Fruit fly (Drosophila melanogaster) whole organism, embryonic: ENCODE results near the gene CG33306.

Experiments
- Ada2b ChIP-seq: fragments of 200-800 bp; sonication (Bioruptor generic); IDR thresholded peaks from 2 replicates; pipeline ENCODE4 v1.3.6; 2022; ENCODE audit warnings: missing biosample characterization, missing genetic modification characterization
- Atf3 ChIP-seq: fragments of 200-800 bp; sonication (Bioruptor generic); optimal IDR thresholded peaks from 3 replicates; lab custom pipeline; 2016; ENCODE audit warnings: missing biosample characterization, missing genetic modification characterization
- Atf6 ChIP-seq: fragments of 200-800 bp; sonication (Bioruptor generic); IDR thresholded peaks from 2 replicates; pipeline ENCODE4 v1.3.6; 2022; ENCODE audit warnings: missing biosample characterization, missing genetic modification characterization
- Awh ChIP-seq: fragments of 200-800 bp; sonication (Bioruptor generic); IDR thresholded peaks from 2 replicates; pipeline ENCODE4, ENCODE4 v1.3.6; 2022; ENCODE audit warnings: missing biosample characterization, missing genetic modification characterization
- BEAF-32 ChIP-seq: fragments of 200-800 bp; sonication (Bioruptor generic); optimal IDR thresholded peaks from 3 replicates; lab custom pipeline; 2017; ENCODE audit warnings: missing biosample characterization, missing genetic modification characterization, mild to moderate bottlenecking, moderate library complexity, missing genetic modification reagents
- BtbVII ChIP-seq: fragments of 200-800 bp; sonication (Bioruptor generic); optimal IDR thresholded peaks from 3 replicates; lab custom pipeline; 2017; ENCODE audit warnings: missing biosample characterization, mild to moderate bottlenecking, missing genetic modification characterization
- C15 ChIP-seq: fragments of 200-800 bp; sonication (Bioruptor generic); IDR thresholded peaks from 3 replicates; pipeline ENCODE4 v1.3.6; 2022; ENCODE audit warnings: missing biosample characterization, missing genetic modification characterization
- CG10274 ChIP-seq: fragments of 200-800 bp; sonication (Bioruptor generic); optimal IDR thresholded peaks from 3 replicates; lab custom pipeline; 2017; ENCODE audit warnings: missing biosample characterization, mild to moderate bottlenecking, missing genetic modification characterization
- CG12659 ChIP-seq: fragments of 200-800 bp; sonication (Bioruptor generic); optimal IDR thresholded peaks from 3 replicates; lab custom pipeline; 2017; ENCODE audit warnings: mild to moderate bottlenecking, missing biosample characterization, missing genetic modification reagents, missing genetic modification characterization
- CG12942 ChIP-seq: fragments of 200-800 bp; sonication (Bioruptor generic); optimal IDR thresholded peaks from 3 replicates; lab custom pipeline; 2016; ENCODE audit warnings: missing biosample characterization, missing genetic modification characterization
- CG15514 ChIP-seq: fragments of 200-800 bp; sonication (Bioruptor generic); optimal IDR thresholded peaks from 3 replicates; lab custom pipeline; 2017; ENCODE audit warnings: missing biosample characterization, missing genetic modification characterization, mild to moderate bottlenecking, moderate library complexity, missing genetic modification reagents
- CG18599 ChIP-seq: fragments of 200-800 bp; sonication (Bioruptor generic); optimal IDR thresholded peaks from 3 replicates; lab custom pipeline; 2017; ENCODE audit warnings: missing biosample characterization, missing genetic modification characterization, mild to moderate bottlenecking, moderate library complexity, missing genetic modification reagents
- CG2120 ChIP-seq: fragments of 200-800 bp; sonication (Bioruptor generic); optimal IDR thresholded peaks from 3 replicates; lab custom pipeline; 2016; ENCODE audit warnings: missing biosample characterization, missing genetic modification characterization
- CG2202 ChIP-seq: fragments of 200-800 bp; sonication (Bioruptor generic); optimal IDR thresholded peaks from 2 replicates; lab custom pipeline; 2018; ENCODE audit warnings: missing biosample characterization, mild to moderate bottlenecking, missing genetic modification characterization
- CG32532 ChIP-seq: fragments of 200-800 bp; sonication (Bioruptor generic); IDR thresholded peaks from 2 replicates; pipeline ENCODE4 v1.3.6; 2022; ENCODE audit warnings: missing biosample characterization, missing genetic modification characterization
- CG3281 ChIP-seq: fragments of 200-800 bp; sonication (Bioruptor generic); optimal IDR thresholded peaks from 3 replicates; lab custom pipeline; 2017; ENCODE audit warnings: missing biosample characterization, mild to moderate bottlenecking, missing genetic modification characterization
- CG33213 ChIP-seq: fragments of 200-800 bp; sonication (Bioruptor generic); optimal IDR thresholded peaks from 3 replicates; lab custom pipeline; 2016; ENCODE audit warnings: missing biosample characterization, missing genetic modification characterization
- CG6272 ChIP-seq: fragments of 200-800 bp; sonication (Bioruptor generic); IDR thresholded peaks from 2 replicates; pipeline ENCODE4 v1.3.6; 2022; ENCODE audit warnings: missing biosample characterization, missing genetic modification characterization
- CG9215 ChIP-seq: fragments of 200-800 bp; sonication (Bioruptor generic); IDR thresholded peaks from 2 replicates; pipeline ENCODE4 v1.3.6; 2022; ENCODE audit warnings: missing biosample characterization, missing genetic modification characterization
- CTCF ChIP-seq: fragments of 200-800 bp; sonication (Bioruptor generic); optimal IDR thresholded peaks from 2 replicates; lab custom pipeline; 2017; ENCODE audit warnings: missing biosample characterization, mild to moderate bottlenecking, missing genetic modification characterization, moderate library complexity
- Camta ChIP-seq: fragments of 200-800 bp; sonication (Bioruptor generic); optimal IDR thresholded peaks from 2 replicates; lab custom pipeline; 2016; ENCODE audit warnings: missing biosample characterization, missing genetic modification characterization
- Dll ChIP-seq: fragments of 200-800 bp; sonication (Bioruptor generic); IDR thresholded peaks from 4 replicates; pipeline ENCODE4 v1.3.6; 2022; ENCODE audit warnings: missing biosample characterization, missing genetic modification characterization; ENCODE audit not compliant: partially characterized antibody
- Doc2 ChIP-seq: fragments of 200-800 bp; sonication (Bioruptor generic); IDR thresholded peaks from 2 replicates; pipeline ENCODE4 v1.3.6; 2022; ENCODE audit warnings: missing biosample characterization, missing genetic modification characterization
- HmgZ ChIP-seq: fragments of 200-800 bp; sonication (Bioruptor generic); optimal IDR thresholded peaks from 2 replicates; lab custom pipeline; 2018; ENCODE audit warnings: missing biosample characterization, mild to moderate bottlenecking, missing genetic modification characterization
- Hmr ChIP-seq: fragments of 200-800 bp; sonication (Bioruptor generic); optimal IDR thresholded peaks from 3 replicates; lab custom pipeline; 2017; ENCODE audit warnings: mild to moderate bottlenecking, missing biosample characterization, missing genetic modification reagents, missing genetic modification characterization
- Hr78 ChIP-seq, 2 experiments: fragments of 200-800 bp in 1 of 2; fragments of >200 bp in 1 of 2; sonication (Bioruptor generic) in 1 of 2; optimal IDR thresholded peaks; 2 replicates each; lab custom pipeline; 2017 to 2019; ENCODE audit warnings: missing biosample characterization in 2 of 2, missing genetic modification characterization in 2 of 2, mild to moderate bottlenecking in 1 of 2, moderate library complexity in 1 of 2
- Mad ChIP-seq: fragments of 200-800 bp; sonication (Bioruptor generic); optimal IDR thresholded peaks from 2 replicates; lab custom pipeline; 2016; ENCODE audit warnings: missing biosample characterization, missing genetic modification characterization
- NC2α ChIP-seq: fragments of 200-800 bp; sonication (Bioruptor generic); optimal IDR thresholded peaks from 2 replicates; lab custom pipeline; 2016; ENCODE audit warnings: missing biosample characterization, missing genetic modification characterization
- Pdp1 ChIP-seq, 2 experiments: fragments of 200-800 bp; sonication (Bioruptor generic); optimal IDR thresholded peaks; 3 replicates each; lab custom pipeline; 2016; ENCODE audit warnings: missing biosample characterization in 2 of 2, missing genetic modification characterization in 2 of 2, mild to moderate bottlenecking in 1 of 2, moderate library complexity in 1 of 2
- Sin3A ChIP-seq: fragments of >200 bp; optimal IDR thresholded peaks from 2 replicates; lab custom pipeline; 2018
- bcd ChIP-seq: fragments of 200-800 bp; sonication (Bioruptor generic); optimal IDR thresholded peaks from 2 replicates; lab custom pipeline; 2017; ENCODE audit warnings: missing biosample characterization, mild to moderate bottlenecking, missing genetic modification characterization
- bigmax ChIP-seq: fragments of 200-800 bp; sonication (Bioruptor generic); optimal IDR thresholded peaks from 2 replicates; lab custom pipeline; 2018; ENCODE audit warnings: missing biosample characterization, mild to moderate bottlenecking, missing genetic modification characterization
- caup ChIP-seq: fragments of 200-800 bp; sonication (Bioruptor generic); optimal IDR thresholded peaks from 3 replicates; lab custom pipeline; 2017; ENCODE audit warnings: missing biosample characterization, mild to moderate bottlenecking, missing genetic modification characterization, moderate library complexity; ENCODE audit not compliant: severe bottlenecking
- disco-r ChIP-seq: fragments of 200-800 bp; sonication (Bioruptor generic); optimal IDR thresholded peaks from 2 replicates; lab custom pipeline; 2016; ENCODE audit warnings: missing biosample characterization, missing genetic modification characterization
- esg ChIP-seq: fragments of 200-800 bp; sonication (Bioruptor generic); conservative IDR thresholded peaks from 2 replicates; pipeline ENCODE4 v1.3.6; 2022; ENCODE audit warnings: missing biosample characterization, missing genetic modification characterization
- fd64A ChIP-seq: fragments of 200-800 bp; sonication (Bioruptor generic); optimal IDR thresholded peaks from 3 replicates; lab custom pipeline; 2018; ENCODE audit warnings: missing biosample characterization, mild to moderate bottlenecking, missing genetic modification characterization
- fd96Cb ChIP-seq: fragments of 200-800 bp; sonication (Bioruptor generic); optimal IDR thresholded peaks from 2 replicates; lab custom pipeline; 2018; ENCODE audit warnings: missing biosample characterization, mild to moderate bottlenecking, missing genetic modification characterization, moderate library complexity
- gem ChIP-seq: fragments of 200-800 bp; sonication (Bioruptor generic); optimal IDR thresholded peaks from 2 replicates; lab custom pipeline; 2019; ENCODE audit warnings: missing biosample characterization, mild to moderate bottlenecking, missing genetic modification characterization, moderate library complexity
- ken ChIP-seq: fragments of 200-800 bp; sonication (Bioruptor generic); IDR thresholded peaks from 3 replicates; pipeline ENCODE4 v1.3.6; 2022; ENCODE audit warnings: missing biosample characterization, missing genetic modification characterization
- maf-S ChIP-seq: fragments of 200-800 bp; sonication (Bioruptor generic); optimal IDR thresholded peaks from 2 replicates; lab custom pipeline; 2016; ENCODE audit warnings: missing biosample characterization, missing genetic modification characterization
- mam ChIP-seq: fragments of 200-800 bp; sonication (Bioruptor generic); optimal IDR thresholded peaks from 3 replicates; lab custom pipeline; 2016; ENCODE audit warnings: missing biosample characterization, missing genetic modification characterization
- mirr ChIP-seq: fragments of 200-800 bp; sonication (Bioruptor generic); optimal IDR thresholded peaks from 3 replicates; lab custom pipeline; 2018; ENCODE audit warnings: missing biosample characterization, mild to moderate bottlenecking, missing genetic modification characterization
- peb ChIP-seq: fragments of 200-800 bp; sonication (Bioruptor generic); IDR thresholded peaks from 2 replicates; pipeline ENCODE4 v1.3.6; 2022; ENCODE audit warnings: missing biosample characterization, missing genetic modification characterization
- pho ChIP-seq: fragments of 200-800 bp; sonication (Bioruptor generic); optimal IDR thresholded peaks from 2 replicates; lab custom pipeline; 2016; ENCODE audit warnings: missing biosample characterization, missing genetic modification characterization
- scrt ChIP-seq: fragments of 200-800 bp; sonication (Bioruptor generic); optimal IDR thresholded peaks from 2 replicates; lab custom pipeline; 2018; ENCODE audit warnings: missing biosample characterization, mild to moderate bottlenecking, missing genetic modification characterization, moderate library complexity
- sd ChIP-seq: fragments of 200-800 bp; sonication (Bioruptor generic); optimal IDR thresholded peaks from 3 replicates; lab custom pipeline; 2018; ENCODE audit warnings: missing biosample characterization, mild to moderate bottlenecking, missing genetic modification characterization, moderate library complexity
- sens ChIP-seq: fragments of 200-800 bp; sonication (Bioruptor generic); peaks from one replicate; lab custom pipeline; 2016; ENCODE audit warnings: missing biosample characterization, missing genetic modification characterization
- sim ChIP-seq: fragments of 200-800 bp; sonication (Bioruptor generic); IDR thresholded peaks from 2 replicates; pipeline ENCODE4 v1.3.6; 2022; ENCODE audit warnings: missing biosample characterization, missing genetic modification characterization
- sob ChIP-seq: fragments of 200-800 bp; sonication (Bioruptor generic); IDR thresholded peaks from 2 replicates; pipeline ENCODE4 v1.3.6; 2022; ENCODE audit warnings: missing biosample characterization, missing genetic modification characterization
- trem ChIP-seq: fragments of 200-800 bp; optimal IDR thresholded peaks from 3 replicates; lab custom pipeline; 2019; ENCODE audit warnings: missing biosample characterization, mild to moderate bottlenecking, missing genetic modification characterization, moderate library complexity
- tx ChIP-seq: fragments of 200-800 bp; sonication (Bioruptor generic); optimal IDR thresholded peaks from 2 replicates; lab custom pipeline; 2016; ENCODE audit warnings: missing biosample characterization, missing genetic modification characterization
- zen2 ChIP-seq: fragments of 200-800 bp; sonication (Bioruptor generic); IDR thresholded peaks from 3 replicates; pipeline ENCODE4 v1.3.6; 2022; ENCODE audit warnings: missing biosample characterization, missing genetic modification characterization; ENCODE audit not compliant: partially characterized antibody

Gene CG33306

DNA sequence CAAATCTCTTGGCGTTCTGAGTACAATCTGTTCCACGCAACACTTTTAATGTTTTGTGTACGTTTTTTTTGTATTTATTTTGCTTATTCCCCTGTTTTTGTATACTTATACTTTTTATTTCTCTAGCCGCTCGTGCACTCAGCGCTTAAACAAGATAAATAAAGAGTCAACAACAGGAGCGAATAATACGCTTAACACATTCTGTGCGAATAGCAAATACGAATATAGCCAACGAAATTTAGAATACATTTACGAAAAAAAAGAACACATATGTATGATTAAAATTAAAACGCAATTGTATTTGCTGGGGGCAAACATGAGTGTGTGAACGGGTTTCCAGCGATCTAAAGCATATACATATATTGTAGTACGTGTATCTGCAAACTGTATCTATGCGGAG is 38.4 kb upstream of the CG33306 start (continued):
- TF ChIP-seq CG3281 (peak; percentile 71), CG12659 (peak; percentile 21), Dll (GFP tag; lab: Robert Waterston, UW) (no peak), Atf3 (GFP tag; lab: Kevin White, UChicago) (no peak), bigmax (GFP tag; lab: Kevin White, UChicago) (no peak), fd96Cb (tag; lab: Kevin White, UChicago) (no peak), Doc2 (no peak), caup (GFP tag; lab: Kevin White, UChicago) (peak; percentile 32), peb (GFP tag; lab: Robert Waterston, UW) (no peak), CG15514 (peak; percentile 45), CG12942 (GFP tag; lab: Kevin White, UChicago) (no peak), NC2α (no peak), disco-r (GFP tag; lab: Kevin White, UChicago) (peak; percentile 42), fd64A (no peak), CG9215 (GFP tag; lab: Robert Waterston, UW) (no peak), CG33213 (GFP tag; lab: Kevin White, UChicago) (no peak), Awh (GFP tag; lab: Robert Waterston, UW) (no peak), HmgZ (tag; lab: Kevin White, UChicago) (no peak), Mad (GFP tag; lab: Kevin White, UChicago) (no peak), pho (GFP tag; lab: Kevin White, UChicago) (peak; percentile 39), sd (tag; lab: Kevin White, UChicago) (peak; percentile 61), BtbVII (GFP tag; lab: Kevin White, UChicago) (peak; percentile 48), CG32532 (GFP tag; lab: Robert Waterston, UW) (no peak), Atf6 (GFP tag; lab: Robert Waterston, UW) (peak; percentile 28; the same call in 1 of the 2 replicates), CG6272 (GFP tag; lab: Robert Waterston, UW) (no peak), bcd (GFP tag; lab: Kevin White, UChicago) (peak; percentile 8), BEAF-32 (GFP tag; lab: Kevin White, UChicago) (no peak), C15 (GFP tag; lab: Robert Waterston, UW) (no peak), esg (GFP tag; lab: Robert Waterston, UW) (no peak), Hmr (GFP tag; lab: Kevin White, UChicago) (peak; percentile 81), CG2120 (GFP tag; lab: Kevin White, UChicago) (peak; percentile 72), scrt (GFP tag; lab: Kevin White, UChicago) (peak; percentile 7), tx (GFP tag; lab: Kevin White, UChicago) (no peak), mirr (peak; percentile 0), gem (tag; lab: Kevin White, UChicago) (peak; percentile 11), zen2 (no peak), Pdp1 (GFP tag; optimal IDR thresholded peaks at IDR 0.05; lab: Kevin White, UChicago) (no peak), sens (GFP tag; lab: Kevin White, UChicago) (peak; percentile 55), CG18599 (GFP tag; lab: Kevin White, UChicago) (peak; percentile 68), ken (no peak), mam (GFP tag; lab: Kevin White, UChicago) (peak; percentile 35), maf-S (GFP tag; lab: Kevin White, UChicago) (no peak), sob (peak; percentile 54; the same call in 1 of the 2 replicates), sim (GFP tag; lab: Robert Waterston, UW) (no peak), Hr78 (GFP tag; optimal IDR thresholded peaks at IDR 0.05; lab: Kevin White, UChicago) (no peak), CG10274 (GFP tag; lab: Kevin White, UChicago) (no peak), CTCF (GFP tag; lab: Kevin White, UChicago) (no peak), trem (tag; lab: Kevin White, UChicago) (no peak), CG2202 (tag; lab: Kevin White, UChicago) (no peak), Sin3A (no peak), Ada2b (no peak), Camta (GFP tag; lab: Kevin White, UChicago) (no peak)
